Fruit fly (Drosophila melanogaster) whole organism, embryonic: ENCODE results near the gene arm.
A peak's percentile ranks its signal among the peaks of the same experiment; 100 is the strongest.

Experiments used
- Adf1 ChIP-seq: fragments of 200-800 bp; sonication (Bioruptor generic); IDR thresholded peaks from 2 replicates; pipeline ENCODE4 v1.3.6; 2022; ENCODE audit warnings: missing biosample characterization, missing genetic modification characterization
- CG12299 ChIP-seq: fragments of 200-800 bp; sonication (Bioruptor generic); optimal IDR thresholded peaks from 2 replicates; lab custom pipeline; 2018; ENCODE audit warnings: missing biosample characterization, mild to moderate bottlenecking, missing genetic modification characterization
- CG13296 ChIP-seq: fragments of 200-800 bp; sonication (Bioruptor generic); optimal IDR thresholded peaks from 3 replicates; lab custom pipeline; 2018; ENCODE audit warnings: missing biosample characterization, mild to moderate bottlenecking, missing genetic modification characterization
- CG14441 ChIP-seq: fragments of 200-800 bp; sonication (Bioruptor generic); IDR thresholded peaks from 2 replicates; pipeline ENCODE4 v1.3.6; 2022; ENCODE audit warnings: missing biosample characterization, missing genetic modification characterization
- CG2129 ChIP-seq: fragments of 200-800 bp; sonication (Bioruptor generic); IDR thresholded peaks from 2 replicates; pipeline ENCODE4 v1.3.6; 2022; ENCODE audit warnings: missing biosample characterization, missing genetic modification characterization; ENCODE audit not compliant: partially characterized antibody
- CG2712 ChIP-seq: fragments of 200-800 bp; optimal IDR thresholded peaks from 3 replicates; lab custom pipeline; 2019; ENCODE audit warnings: missing biosample characterization, mild to moderate bottlenecking, missing genetic modification characterization, moderate library complexity
- CG2875 ChIP-seq: fragments of 200-800 bp; sonication (Bioruptor generic); optimal IDR thresholded peaks from 2 replicates; lab custom pipeline; 2017; ENCODE audit warnings: missing biosample characterization, mild to moderate bottlenecking, missing genetic modification characterization, missing genetic modification reagents
- CG31224 ChIP-seq: fragments of 200-800 bp; sonication (Bioruptor generic); IDR thresholded peaks from 2 replicates; pipeline ENCODE4 v1.3.6; 2022; ENCODE audit warnings: missing biosample characterization, missing genetic modification characterization
- CG32767 ChIP-seq: fragments of 200-800 bp; sonication (Bioruptor generic); IDR thresholded peaks from 2 replicates; pipeline ENCODE4 v1.3.6; 2022; ENCODE audit warnings: missing biosample characterization, missing genetic modification characterization
- CG32772 ChIP-seq: fragments of 200-800 bp; sonication (Bioruptor generic); IDR thresholded peaks from 2 replicates; pipeline ENCODE4 v1.3.6; 2022; ENCODE audit warnings: missing biosample characterization, missing genetic modification characterization
- CG3281 ChIP-seq: fragments of 200-800 bp; sonication (Bioruptor generic); optimal IDR thresholded peaks from 3 replicates; lab custom pipeline; 2017; ENCODE audit warnings: missing biosample characterization, mild to moderate bottlenecking, missing genetic modification characterization
- CG4820 ChIP-seq: fragments of 200-800 bp; sonication (Bioruptor generic); optimal IDR thresholded peaks from 3 replicates; lab custom pipeline; 2016; ENCODE audit warnings: missing biosample characterization, missing genetic modification characterization
- CG6272 ChIP-seq: fragments of 200-800 bp; sonication (Bioruptor generic); IDR thresholded peaks from 2 replicates; pipeline ENCODE4 v1.3.6; 2022; ENCODE audit warnings: missing biosample characterization, missing genetic modification characterization
- CG7745 ChIP-seq: fragments of 200-800 bp; sonication (Bioruptor generic); optimal IDR thresholded peaks from 2 replicates; lab custom pipeline; 2018; ENCODE audit warnings: missing biosample characterization, mild to moderate bottlenecking, missing genetic modification characterization, moderate library complexity
- CG8765 ChIP-seq: fragments of 200-800 bp; sonication (Bioruptor generic); IDR thresholded peaks from 2 replicates; pipeline ENCODE4 v1.3.6; 2022; ENCODE audit warnings: missing biosample characterization, missing genetic modification characterization
- CG9609 ChIP-seq: fragments of 200-800 bp; sonication (Bioruptor generic); optimal IDR thresholded peaks from 3 replicates; lab custom pipeline; 2016; ENCODE audit warnings: missing biosample characterization, missing genetic modification characterization
- CG9876 ChIP-seq: fragments of 200-800 bp; sonication (Bioruptor generic); optimal IDR thresholded peaks from 2 replicates; lab custom pipeline; 2016; ENCODE audit warnings: missing biosample characterization, missing genetic modification characterization
- Dref ChIP-seq: fragments of 200-800 bp; sonication (Bioruptor generic); IDR thresholded peaks from 2 replicates; pipeline ENCODE4 v1.3.6; 2022; ENCODE audit warnings: missing biosample characterization, missing genetic modification characterization
- ERR ChIP-seq: fragments of 200-800 bp; sonication (Bioruptor generic); optimal IDR thresholded peaks from 2 replicates; lab custom pipeline; 2016; ENCODE audit warnings: missing biosample characterization, missing genetic modification characterization
- Elba2 ChIP-seq: fragments of 200-800 bp; sonication (Bioruptor generic); optimal IDR thresholded peaks from 3 replicates; lab custom pipeline; 2016; ENCODE audit warnings: missing biosample characterization, missing genetic modification characterization
- Fer3 ChIP-seq: fragments of 200-800 bp; sonication (Bioruptor generic); optimal IDR thresholded peaks from 2 replicates; lab custom pipeline; 2018; ENCODE audit warnings: missing biosample characterization, mild to moderate bottlenecking, missing genetic modification characterization, moderate library complexity
- H2.0 ChIP-seq: fragments of 200-800 bp; sonication (Bioruptor generic); IDR thresholded peaks from 2 replicates; pipeline ENCODE4 v1.3.6; 2022; ENCODE audit warnings: missing biosample characterization, missing genetic modification characterization
- Hey ChIP-seq: fragments of 200-800 bp; sonication (Bioruptor generic); optimal IDR thresholded peaks from 3 replicates; lab custom pipeline; 2018; ENCODE audit warnings: missing biosample characterization, mild to moderate bottlenecking, missing genetic modification characterization
- Hmx ChIP-seq: fragments of 200-800 bp; sonication (Bioruptor generic); optimal IDR thresholded peaks from 2 replicates; lab custom pipeline; 2016; ENCODE audit warnings: missing biosample characterization, missing genetic modification characterization
- Hr3 ChIP-seq: fragments of 200-800 bp; sonication (Bioruptor generic); optimal IDR thresholded peaks from 3 replicates; lab custom pipeline; 2016; ENCODE audit warnings: missing biosample characterization, missing genetic modification characterization
- NC2α ChIP-seq: fragments of 200-800 bp; sonication (Bioruptor generic); optimal IDR thresholded peaks from 2 replicates; lab custom pipeline; 2016; ENCODE audit warnings: missing biosample characterization, missing genetic modification characterization
- PHDP ChIP-seq: fragments of 200-800 bp; sonication (Bioruptor generic); optimal IDR thresholded peaks from 3 replicates; lab custom pipeline; 2018; ENCODE audit warnings: missing biosample characterization, mild to moderate bottlenecking, missing genetic modification characterization, moderate library complexity
- Ravus ChIP-seq: fragments of 200-800 bp; sonication (Bioruptor generic); IDR thresholded peaks from 2 replicates; pipeline ENCODE4 v1.3.6; 2022; ENCODE audit warnings: missing biosample characterization, missing genetic modification characterization
- Rfx ChIP-seq: fragments of 200-800 bp; sonication (Bioruptor generic); IDR thresholded peaks from 2 replicates; pipeline ENCODE4 v1.3.6; 2022; ENCODE audit warnings: missing biosample characterization, missing genetic modification characterization
- Sry-δ ChIP-seq: fragments of 200-800 bp; sonication (Bioruptor generic); optimal IDR thresholded peaks from 2 replicates; lab custom pipeline; 2016; ENCODE audit warnings: missing biosample characterization, missing genetic modification characterization
- Stat92E ChIP-seq, 3 experiments: fragments of >200 bp in 2 of 3; fragments of 200-800 bp in 1 of 3; sonication (Bioruptor generic) in 1 of 3; optimal IDR thresholded peaks; 2 replicates each; lab custom pipeline; 2017 to 2019; ENCODE audit warnings: missing biosample characterization in 3 of 3, missing genetic modification characterization in 3 of 3, mild to moderate bottlenecking in 1 of 3, moderate library complexity in 1 of 3
- abd-A ChIP-seq: fragments of 200-800 bp; sonication (Bioruptor generic); optimal IDR thresholded peaks from 3 replicates; lab custom pipeline; 2019; ENCODE audit warnings: missing biosample characterization, mild to moderate bottlenecking, missing genetic modification characterization, moderate library complexity
- amos ChIP-seq: fragments of 200-800 bp; sonication (Bioruptor generic); IDR thresholded peaks from 2 replicates; pipeline ENCODE4 v1.3.6; 2022; ENCODE audit warnings: missing biosample characterization, missing genetic modification characterization; ENCODE audit not compliant: partially characterized antibody
- ara ChIP-seq: fragments of 200-800 bp; sonication (Bioruptor generic); IDR thresholded peaks from 2 replicates; pipeline ENCODE4 v1.3.6; 2022; ENCODE audit warnings: missing biosample characterization, missing genetic modification characterization
- da ChIP-seq: fragments of 200-800 bp; sonication (Bioruptor generic); optimal IDR thresholded peaks from 2 replicates; lab custom pipeline; 2016; ENCODE audit warnings: missing biosample characterization, missing genetic modification characterization
- dati ChIP-seq: fragments of 200-800 bp; sonication (Bioruptor generic); IDR thresholded peaks from 2 replicates; pipeline ENCODE4 v1.3.6; 2022; ENCODE audit warnings: missing biosample characterization, missing genetic modification characterization
- disco-r ChIP-seq: fragments of 200-800 bp; sonication (Bioruptor generic); optimal IDR thresholded peaks from 2 replicates; lab custom pipeline; 2016; ENCODE audit warnings: missing biosample characterization, missing genetic modification characterization
- dm ChIP-seq: fragments of 200-800 bp; sonication (Bioruptor generic); optimal IDR thresholded peaks from 3 replicates; lab custom pipeline; 2016; ENCODE audit warnings: missing biosample characterization, missing genetic modification characterization
- ems ChIP-seq: fragments of 200-800 bp; sonication (Bioruptor generic); optimal IDR thresholded peaks from 3 replicates; lab custom pipeline; 2016; ENCODE audit warnings: missing biosample characterization, missing genetic modification characterization
- en ChIP-seq: fragments of 200-800 bp; sonication (Bioruptor generic); optimal IDR thresholded peaks from 2 replicates; lab custom pipeline; 2016; ENCODE audit warnings: missing biosample characterization, missing genetic modification characterization
- fd96Cb ChIP-seq: fragments of 200-800 bp; sonication (Bioruptor generic); optimal IDR thresholded peaks from 2 replicates; lab custom pipeline; 2018; ENCODE audit warnings: missing biosample characterization, mild to moderate bottlenecking, missing genetic modification characterization, moderate library complexity
- gcm2 ChIP-seq: fragments of 200-800 bp; sonication (Bioruptor generic); optimal IDR thresholded peaks from 2 replicates; lab custom pipeline; 2016; ENCODE audit warnings: missing biosample characterization, missing genetic modification characterization
- her ChIP-seq: fragments of 200-800 bp; sonication (Bioruptor generic); optimal IDR thresholded peaks from 2 replicates; lab custom pipeline; 2016; ENCODE audit warnings: missing biosample characterization, missing genetic modification characterization
- kay ChIP-seq: fragments of 200-800 bp; sonication (Bioruptor generic); optimal IDR thresholded peaks from 2 replicates; lab custom pipeline; 2016; ENCODE audit warnings: missing biosample characterization, missing genetic modification characterization
- lov ChIP-seq, 2 experiments: fragments of 200-800 bp in 1 of 2; fragments of >200 bp in 1 of 2; sonication (Bioruptor generic) in 1 of 2; IDR thresholded peaks in 1 of 2; optimal IDR thresholded peaks in 1 of 2; 2 replicates in 1 of 2; 3 replicates in 1 of 2; pipeline versions ENCODE4 v1.3.6 to Lab custom; 2017 to 2022; ENCODE audit warnings: missing biosample characterization in 1 of 2, missing genetic modification characterization in 1 of 2
- p53 ChIP-seq: fragments of 200-800 bp; sonication (Bioruptor generic); optimal IDR thresholded peaks from 2 replicates; lab custom pipeline; 2016; ENCODE audit warnings: missing biosample characterization, missing genetic modification characterization
- pb ChIP-seq: fragments of 200-800 bp; sonication (Bioruptor generic); optimal IDR thresholded peaks from 3 replicates; lab custom pipeline; 2016; ENCODE audit warnings: missing biosample characterization, missing genetic modification characterization
- psq ChIP-seq: fragments of 200-800 bp; sonication (Bioruptor generic); optimal IDR thresholded peaks from 2 replicates; lab custom pipeline; 2017; ENCODE audit warnings: missing biosample characterization, missing genetic modification characterization
- salm ChIP-seq: fragments of 200-800 bp; sonication (Bioruptor generic); optimal IDR thresholded peaks from 2 replicates; lab custom pipeline; 2018; ENCODE audit warnings: missing biosample characterization, mild to moderate bottlenecking, missing genetic modification characterization
- sisA ChIP-seq: fragments of 200-800 bp; sonication (Bioruptor generic); IDR thresholded peaks from 2 replicates; pipeline ENCODE4 v1.3.6; 2022; ENCODE audit warnings: missing biosample characterization, missing genetic modification characterization
- tll ChIP-seq, 2 experiments: fragments of 200-800 bp in 1 of 2; fragments of >200 bp in 1 of 2; sonication (Bioruptor generic) in 1 of 2; optimal IDR thresholded peaks; 2 replicates each; lab custom pipeline; 2017 to 2019; ENCODE audit warnings: missing biosample characterization in 2 of 2, missing genetic modification characterization in 2 of 2, mild to moderate bottlenecking in 1 of 2, moderate library complexity in 1 of 2
- yki ChIP-seq: fragments of >200 bp; optimal IDR thresholded peaks from 3 replicates; lab custom pipeline; 2018

Gene arm

dm6 chrX:1849914-1850313, 50.5 kb downstream of the arm start (continued):
- TF ChIP-seq CG2129 = no peak
- peak; percentile 48 for TF ChIP-seq CG32767 (GFP tag; lab: Robert Waterston, UW)
- TF ChIP-seq Hmx (GFP tag; lab: Kevin White, UChicago) = peak; percentile 64
- peak; percentile 80 for TF ChIP-seq CG31224 (GFP tag; lab: Robert Waterston, UW)
- no peak for TF ChIP-seq amos
- TF ChIP-seq CG2712 = peak; percentile 85
- TF ChIP-seq ERR = peak; percentile 73
- TF ChIP-seq yki (lab: Kevin White, UChicago) = no peak
- peak; percentile 44 for TF ChIP-seq gcm2 (GFP tag; lab: Kevin White, UChicago)
- peak; percentile 83 for TF ChIP-seq abd-A (tag; lab: Kevin White, UChicago)
- TF ChIP-seq CG12299 (tag; lab: Kevin White, UChicago) = peak; percentile 83
- peak; percentile 64 for TF ChIP-seq sisA
- TF ChIP-seq Hey = peak; percentile 60
- TF ChIP-seq CG6272 (GFP tag; lab: Robert Waterston, UW) = peak; percentile 69
- peak; percentile 23 for TF ChIP-seq pb (GFP tag; lab: Kevin White, UChicago)
- peak; percentile 69 for TF ChIP-seq dm (GFP tag; lab: Kevin White, UChicago)
- peak; percentile 63 for TF ChIP-seq disco-r (GFP tag; lab: Kevin White, UChicago)
- peak; percentile 62 for TF ChIP-seq CG4820 (GFP tag; lab: Kevin White, UChicago)
- TF ChIP-seq CG8765 (GFP tag; lab: Robert Waterston, UW) = no peak
- TF ChIP-seq kay (GFP tag; lab: Kevin White, UChicago) = peak; percentile 90
- peak; percentile 73 for TF ChIP-seq fd96Cb
- TF ChIP-seq psq (GFP tag; lab: Kevin White, UChicago) = peak; percentile 20
- TF ChIP-seq CG3281 (GFP tag; lab: Kevin White, UChicago) = peak; percentile 94
- TF ChIP-seq Elba2 (GFP tag; lab: Kevin White, UChicago) = no peak
- TF ChIP-seq her = peak; percentile 58
- peak; percentile 89 for TF ChIP-seq Rfx (GFP tag; lab: Robert Waterston, UW)
- TF ChIP-seq lov (optimal IDR thresholded peaks at IDR 0.05; lab: Kevin White, UChicago) = no peak
- no peak for TF ChIP-seq lov (GFP tag; IDR thresholded peaks at IDR 0.05; lab: Robert Waterston, UW)
- TF ChIP-seq Stat92E (GFP tag; optimal IDR thresholded peaks at IDR 0.05; lab: Kevin White, UChicago) = no peak
- TF ChIP-seq CG14441 (GFP tag; lab: Robert Waterston, UW) = peak; percentile 63
- peak; percentile 14 for TF ChIP-seq da
- peak; percentile 78 for TF ChIP-seq ems (GFP tag; lab: Kevin White, UChicago)
- TF ChIP-seq ara (GFP tag; lab: Robert Waterston, UW) = peak; percentile 56; the same call in 1 of the 2 replicates
- peak; percentile 69 for TF ChIP-seq Adf1 (GFP tag; lab: Robert Waterston, UW)
- peak; percentile 92 for TF ChIP-seq PHDP (tag; lab: Kevin White, UChicago)
- TF ChIP-seq p53 (GFP tag; lab: Kevin White, UChicago) = no peak
- TF ChIP-seq CG13296 (GFP tag; lab: Kevin White, UChicago) = peak; percentile 93
- TF ChIP-seq Dref = no peak
- TF ChIP-seq Fer3 = peak; percentile 93
- TF ChIP-seq CG7745 (tag; lab: Kevin White, UChicago) = no peak
- TF ChIP-seq Ravus (GFP tag; lab: Robert Waterston, UW) = peak; percentile 39; the same call in 1 of the 2 replicates
- TF ChIP-seq en (GFP tag; lab: Kevin White, UChicago) = peak; percentile 48
- peak; percentile 25 for TF ChIP-seq CG2875 (GFP tag; lab: Kevin White, UChicago)
- no peak for TF ChIP-seq NC2α
- TF ChIP-seq dati (GFP tag; lab: Robert Waterston, UW) = no peak
- peak; percentile 35 for TF ChIP-seq CG9876
- peak; percentile 30 for TF ChIP-seq Sry-δ (GFP tag; lab: Kevin White, UChicago)
- peak; percentile 74 for TF ChIP-seq H2.0 (GFP tag; lab: Robert Waterston, UW)
- peak; percentile 70 for TF ChIP-seq CG32772
- peak; percentile 56 for TF ChIP-seq CG9609 (GFP tag; lab: Kevin White, UChicago)
- TF ChIP-seq Hr3 (GFP tag; lab: Kevin White, UChicago) = peak; percentile 70
- TF ChIP-seq tll (GFP tag; optimal IDR thresholded peaks at IDR 0.05; lab: Kevin White, UChicago) = no peak
- TF ChIP-seq salm (tag; lab: Kevin White, UChicago) = peak; percentile 68
